Fruit fly (Drosophila melanogaster): Measurements from ENCODE around the gene CG13255.

dm6 chr3L:20792693-20793092 lies 44.6 kb upstream of the CG13255 start, which contains the start of gene Six4:
- TF ChIP-seq insv (optimal IDR thresholded peaks at IDR 0.05) (no peak), h (optimal IDR thresholded peaks at IDR 0.05) (no peak), psq (optimal IDR thresholded peaks at IDR 0.05) (no peak), Sin3A (optimal IDR thresholded peaks at IDR 0.05) (no peak), ttk (optimal IDR thresholded peaks at IDR 0.05) (no peak), Myc (optimal IDR thresholded peaks at IDR 0.05) (no peak)
